Worm (Caenorhabditis elegans) whole organism, L1 larva: ENCODE measurements around the gene arl-6.

Source experiments
- C04F5.9 ChIP-seq: sonication (generic microtip); optimal IDR thresholded peaks from 2 replicates; lab custom pipeline; 2016; ENCODE audit warnings: missing genetic modification characterization, missing compliant biosample characterization
- C16A3.4 ChIP-seq: fragments of 150-350 bp; optimal IDR thresholded peaks from 2 replicates; lab custom pipeline; 2014; ENCODE audit warnings: missing biosample characterization, missing genetic modification characterization
- C34B4.2 ChIP-seq: sonication (generic microtip); optimal IDR thresholded peaks from 2 replicates; lab custom pipeline; 2017; ENCODE audit warnings: mild to moderate bottlenecking, missing genetic modification characterization, missing compliant biosample characterization
- F16B12.6 ChIP-seq: fragments of 150-350 bp; optimal IDR thresholded peaks from 2 replicates; lab custom pipeline; 2014; ENCODE audit warnings: missing biosample characterization, missing genetic modification characterization
- ama-1 ChIP-seq: fragments of 150-350 bp; optimal IDR thresholded peaks from 2 replicates; lab custom pipeline; 2014
- ceh-82 ChIP-seq, 3 experiments: fragments of 150-350 bp in 1 of 3; sonication (generic microtip) in 2 of 3; optimal IDR thresholded peaks; 2 replicates each; lab custom pipeline; 2014 to 2017; ENCODE audit warnings: missing biosample characterization in 3 of 3, missing genetic modification characterization in 3 of 3
- ces-1 ChIP-seq: fragments of 150-350 bp; optimal IDR thresholded peaks from 2 replicates; lab custom pipeline; 2014; ENCODE audit warnings: missing biosample characterization, missing genetic modification reagents, missing genetic modification characterization
- dsc-1 ChIP-seq: sonication (generic microtip); optimal IDR thresholded peaks from 2 replicates; lab custom pipeline; 2016; ENCODE audit warnings: mild to moderate bottlenecking, missing genetic modification characterization, missing compliant biosample characterization
- efl-1 ChIP-seq, 4 experiments: fragments of 150-350 bp; optimal IDR thresholded peaks in 3 of 4; peaks in 1 of 4; 1 replicate in 1 of 4; 2 replicates in 3 of 4; lab custom pipeline; 2014; ENCODE audit warnings: missing biosample characterization in 2 of 4, missing genetic modification characterization in 2 of 4, missing genetic modification reagents in 2 of 4
- egl-27 ChIP-seq, 2 experiments: fragments of 150-350 bp in 1 of 2; sonication (generic microtip); optimal IDR thresholded peaks; 3 replicates each; lab custom pipeline; 2017 to 2018; ENCODE audit warnings: missing biosample characterization in 2 of 2, missing genetic modification characterization in 2 of 2, missing genetic modification reagents in 2 of 2
- elt-2 ChIP-seq: sonication (generic microtip); optimal IDR thresholded peaks from 2 replicates; lab custom pipeline; 2016; ENCODE audit warnings: missing genetic modification characterization, mild to moderate bottlenecking, inconsistent platforms, missing compliant biosample characterization, missing genetic modification reagents
- elt-3 ChIP-seq, 6 experiments: fragments of 150-350 bp in 1 of 6; sonication (generic microtip); optimal IDR thresholded peaks; 2 replicates each; lab custom pipeline; 2017 to 2018; ENCODE audit warnings: missing biosample characterization in 6 of 6, missing genetic modification characterization in 6 of 6, inconsistent platforms in 1 of 6
- fkh-4 ChIP-seq: sonication (generic microtip); optimal IDR thresholded peaks from 2 replicates; lab custom pipeline; 2016; ENCODE audit warnings: missing compliant biosample characterization, missing genetic modification characterization, borderline replicate concordance
- fkh-8 ChIP-seq: sonication (generic microtip); optimal IDR thresholded peaks from 2 replicates; lab custom pipeline; 2016; ENCODE audit warnings: mild to moderate bottlenecking, missing genetic modification characterization, missing compliant biosample characterization
- fos-1 ChIP-seq: fragments of 150-350 bp; optimal IDR thresholded peaks from 2 replicates; lab custom pipeline; 2014; ENCODE audit warnings: missing biosample characterization, missing genetic modification characterization
- hlh-17 ChIP-seq: fragments of 200-800 bp; sonication (Bioruptor generic); optimal IDR thresholded peaks from 2 replicates; lab custom pipeline; 2018; ENCODE audit warnings: missing genetic modification characterization, mild to moderate bottlenecking, missing compliant biosample characterization, moderate library complexity, borderline replicate concordance
- hpl-2 ChIP-seq: fragments of 150-350 bp; optimal IDR thresholded peaks from 2 replicates; lab custom pipeline; 2014; ENCODE audit warnings: missing biosample characterization, missing genetic modification reagents, missing genetic modification characterization
- lin-13 ChIP-seq: fragments of 150-350 bp; optimal IDR thresholded peaks from 2 replicates; lab custom pipeline; 2014; ENCODE audit warnings: missing biosample characterization, missing genetic modification reagents, missing genetic modification characterization
- lin-15B ChIP-seq: fragments of 150-350 bp; sonication (generic microtip); optimal IDR thresholded peaks from 3 replicates; lab custom pipeline; 2014; ENCODE audit warnings: missing biosample characterization, missing genetic modification characterization
- lin-35 ChIP-seq, 2 experiments: fragments of 150-350 bp; optimal IDR thresholded peaks; 2 replicates each; lab custom pipeline; 2014; ENCODE audit warnings: missing biosample characterization in 2 of 2, missing genetic modification characterization in 2 of 2, missing genetic modification reagents in 2 of 2
- lin-39 ChIP-seq: fragments of 150-350 bp; optimal IDR thresholded peaks from 2 replicates; lab custom pipeline; 2014; ENCODE audit warnings: missing biosample characterization, missing genetic modification reagents, missing genetic modification characterization
- lir-3 ChIP-seq: sonication (generic microtip); optimal IDR thresholded peaks from 2 replicates; lab custom pipeline; 2016; ENCODE audit warnings: mild to moderate bottlenecking, missing genetic modification characterization, moderate library complexity, missing compliant biosample characterization; ENCODE audit not compliant: poor library complexity
- lsy-2 ChIP-seq, 2 experiments: fragments of 150-350 bp; optimal IDR thresholded peaks; 2 replicates each; lab custom pipeline; 2014; ENCODE audit warnings: missing biosample characterization in 2 of 2, missing genetic modification characterization in 2 of 2
- mdl-1 ChIP-seq, 2 experiments: fragments of 150-350 bp; optimal IDR thresholded peaks; 2 replicates each; lab custom pipeline; 2014 to 2017; ENCODE audit warnings: missing biosample characterization in 2 of 2, missing genetic modification characterization in 2 of 2, inconsistent platforms in 1 of 2
- mef-2 ChIP-seq: fragments of 150-350 bp; optimal IDR thresholded peaks from 2 replicates; lab custom pipeline; 2014; ENCODE audit warnings: missing biosample characterization, missing genetic modification characterization
- mep-1 ChIP-seq: fragments of 150-350 bp; optimal IDR thresholded peaks from 2 replicates; lab custom pipeline; 2014; ENCODE audit warnings: missing biosample characterization, missing genetic modification characterization
- nhr-19 ChIP-seq: fragments of 200-800 bp; sonication (Bioruptor generic); conservative IDR thresholded peaks from 2 replicates; pipeline ENCODE4 v1.3.6; 2022; ENCODE audit warnings: missing genetic modification characterization, missing compliant biosample characterization
- nhr-20 ChIP-seq: sonication (generic microtip); optimal IDR thresholded peaks from 2 replicates; lab custom pipeline; 2016; ENCODE audit warnings: mild to moderate bottlenecking, missing genetic modification characterization, missing compliant biosample characterization
- nhr-237 ChIP-seq: fragments of 150-350 bp; optimal IDR thresholded peaks from 2 replicates; lab custom pipeline; 2014; ENCODE audit warnings: missing biosample characterization, missing genetic modification characterization
- nhr-47 ChIP-seq: sonication (generic microtip); optimal IDR thresholded peaks from 2 replicates; lab custom pipeline; 2016; ENCODE audit warnings: mild to moderate bottlenecking, missing genetic modification characterization, moderate library complexity, missing compliant biosample characterization
- nhr-71 ChIP-seq: sonication (generic microtip); optimal IDR thresholded peaks from 2 replicates; lab custom pipeline; 2016; ENCODE audit warnings: mild to moderate bottlenecking, missing genetic modification characterization, moderate library complexity, missing compliant biosample characterization
- nhr-76 ChIP-seq: sonication (generic microtip); optimal IDR thresholded peaks from 2 replicates; lab custom pipeline; 2017; ENCODE audit warnings: missing biosample characterization, missing genetic modification characterization
- nhr-77 ChIP-seq: fragments of 150-350 bp; optimal IDR thresholded peaks from 2 replicates; lab custom pipeline; 2014; ENCODE audit warnings: missing biosample characterization, missing genetic modification characterization
- nhr-85 ChIP-seq: sonication (generic microtip); peaks from one replicate; lab custom pipeline; 2016; ENCODE audit warnings: missing genetic modification characterization, inconsistent platforms, missing compliant biosample characterization
- pag-3 ChIP-seq: sonication (generic microtip); optimal IDR thresholded peaks from 2 replicates; lab custom pipeline; 2017; ENCODE audit warnings: missing genetic modification characterization, mild to moderate bottlenecking, missing compliant biosample characterization, antibody characterized with exemption, borderline replicate concordance; ENCODE audit not compliant: insufficient read depth
- pax-3 ChIP-seq: fragments of 200-800 bp; sonication (Bioruptor generic); optimal IDR thresholded peaks from 2 replicates; lab custom pipeline; 2018; ENCODE audit warnings: mild to moderate bottlenecking, missing genetic modification characterization, moderate library complexity, missing compliant biosample characterization
- skn-1 ChIP-seq: fragments of 150-350 bp; optimal IDR thresholded peaks from 2 replicates; lab custom pipeline; 2014; ENCODE audit warnings: missing biosample characterization, missing genetic modification characterization
- snu-23 ChIP-seq: sonication (generic microtip); optimal IDR thresholded peaks from 2 replicates; lab custom pipeline; 2016; ENCODE audit warnings: missing genetic modification characterization, missing compliant biosample characterization
- sox-4 ChIP-seq: sonication (generic microtip); optimal IDR thresholded peaks from 2 replicates; lab custom pipeline; 2016; ENCODE audit warnings: missing genetic modification characterization, missing compliant biosample characterization
- sup-37 ChIP-seq: fragments of 200-800 bp; sonication (Bioruptor generic); optimal IDR thresholded peaks from 2 replicates; lab custom pipeline; 2018; ENCODE audit warnings: mild to moderate bottlenecking, missing genetic modification characterization, missing compliant biosample characterization
- tlp-1 ChIP-seq: fragments of 150-350 bp; optimal IDR thresholded peaks from 2 replicates; lab custom pipeline; 2014; ENCODE audit warnings: missing biosample characterization, missing genetic modification characterization
- unc-30 ChIP-seq: sonication (generic microtip); optimal IDR thresholded peaks from 2 replicates; lab custom pipeline; 2017; ENCODE audit warnings: missing biosample characterization, missing genetic modification characterization
- unc-86 ChIP-seq: sonication (generic microtip); optimal IDR thresholded peaks from 2 replicates; lab custom pipeline; 2016; ENCODE audit warnings: missing genetic modification characterization, missing compliant biosample characterization
- unc-98 ChIP-seq: fragments of 200-800 bp; sonication (Bioruptor generic); IDR thresholded peaks from 2 replicates; pipeline ENCODE4 v1.3.6; 2022; ENCODE audit warnings: missing genetic modification characterization, missing compliant biosample characterization
- vab-15 ChIP-seq: sonication (generic microtip); optimal IDR thresholded peaks from 2 replicates; lab custom pipeline; 2017; ENCODE audit warnings: missing genotype, mild to moderate bottlenecking, missing genetic modification characterization, missing compliant biosample characterization
- ztf-11 ChIP-seq, 2 experiments: sonication (generic microtip); optimal IDR thresholded peaks; 2 replicates each; lab custom pipeline; 2016 to 2017; ENCODE audit warnings: missing genetic modification characterization in 2 of 2, missing biosample characterization in 1 of 2, missing compliant biosample characterization in 1 of 2

arl-6 gene

ce11 chrIII:4814730-4815129 lies at the start of gene arl-6:
arl-6 (minus strand) TSS chrIII:4814830.
- TF ChIP-seq lin-15B (tag; lab: Kevin White, UChicago) (no peak), elt-3 (tag; optimal IDR thresholded peaks at IDR 0.05; lab: Kevin White, UChicago) (no peak), efl-1 (optimal IDR thresholded peaks at IDR 0.05; lab: Kevin White, UChicago) (no peak), efl-1 (GFP tag; optimal IDR thresholded peaks at IDR 0.05 in 1 of 2; lab: Kevin White, UChicago) (peak in 1 of 2 experiments; percentile 49), C16A3.4 (no peak)

DNA sequence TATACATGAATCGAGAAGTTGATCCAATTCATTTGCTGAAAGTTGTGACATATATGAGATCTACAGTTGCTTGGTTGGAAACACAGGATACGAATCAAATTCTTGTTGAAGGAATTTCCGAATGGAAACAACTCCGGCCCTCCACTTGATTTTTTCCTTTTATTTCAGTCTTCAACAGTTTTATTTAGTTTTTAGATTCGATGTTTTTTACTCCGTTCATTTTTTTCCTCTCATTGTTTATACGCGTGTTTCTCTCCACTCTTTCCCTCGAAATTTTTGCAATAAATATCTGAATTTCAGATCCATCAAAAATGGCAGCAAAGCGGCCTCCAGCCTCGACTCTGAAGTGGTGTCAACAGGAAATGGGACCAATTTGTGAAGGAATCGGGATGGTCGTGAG lies 48.5 kb upstream of the arl-6 start, which contains the start of gene coq-8:
Gene coq-8 (plus strand): TSS at position 301 of the 400 bp plus-strand sequence.
- TF ChIP-seq lir-3 (tag; lab: Kevin White, UChicago) (no peak), vab-15 (no peak), sox-4 (tag; lab: Kevin White, UChicago) (no peak), ces-1 (no peak), nhr-20 (tag; lab: Kevin White, UChicago) (no peak), mef-2 (tag; lab: Kevin White, UChicago) (no peak), mep-1 (tag; lab: Kevin White, UChicago) (no peak), fkh-4 (no peak), elt-2 (tag; lab: Kevin White, UChicago) (no peak), C34B4.2 (tag; lab: Kevin White, UChicago) (no peak), nhr-85 (tag; lab: Kevin White, UChicago) (no peak)

DNA sequence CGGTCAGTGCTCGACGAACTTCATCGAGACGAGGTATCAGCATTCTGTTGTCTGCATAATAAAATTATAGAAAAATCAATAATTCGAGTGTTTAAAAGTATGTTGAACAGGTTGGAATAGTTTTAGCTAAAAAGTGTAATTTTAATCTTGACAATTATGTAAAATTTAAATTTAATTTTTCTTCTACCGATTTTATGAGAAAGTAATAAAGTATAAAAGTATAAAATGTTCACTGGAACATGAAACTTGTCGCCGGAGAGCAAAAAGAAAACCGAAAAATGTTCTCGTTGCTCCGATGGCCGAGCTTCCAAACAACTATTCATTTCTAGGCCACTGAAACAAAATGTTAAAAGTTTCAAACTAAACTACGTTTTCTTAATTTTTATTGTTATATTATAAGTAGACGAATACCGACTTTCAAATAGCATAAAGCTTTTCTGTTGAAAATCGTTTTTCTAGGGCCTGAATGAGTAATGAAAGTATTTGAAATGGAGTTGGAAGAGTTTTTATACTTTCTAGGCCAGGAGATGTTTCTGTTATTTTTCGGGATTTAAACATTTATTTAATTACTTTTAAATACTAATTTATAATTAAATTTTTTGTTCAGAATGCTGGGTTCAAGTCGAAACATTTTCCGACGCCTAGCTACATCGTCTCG lies 47.2 kb upstream of the arl-6 start, which contains the start of the genes C35D10.10 and C35D10.5:
Gene C35D10.10 (minus strand): TSS at position 51 of the 658 bp plus-strand sequence.
Gene C35D10.5 (plus strand): TSS at position 608 of the 658 bp plus-strand sequence.
- no peak for TF ChIP-seq sox-4 (tag; lab: Kevin White, UChicago)
- no peak for TF ChIP-seq elt-2 (tag; lab: Kevin White, UChicago)
- no peak for TF ChIP-seq nhr-76 (tag; lab: Kevin White, UChicago)
- no peak for TF ChIP-seq egl-27 (tag; optimal IDR thresholded peaks at IDR 0.05; lab: Kevin White, UChicago)
- TF ChIP-seq mef-2 (tag; lab: Kevin White, UChicago): no peak
- peak; percentile 42 for TF ChIP-seq nhr-47
- no peak for TF ChIP-seq efl-1 (optimal IDR thresholded peaks at IDR 0.05; lab: Kevin White, UChicago)
- peak in 1 of 2 experiments; percentile 27 for TF ChIP-seq efl-1 (GFP tag; optimal IDR thresholded peaks at IDR 0.05 in 1 of 2; lab: Kevin White, UChicago)
- no peak for TF ChIP-seq nhr-77
- no peak for TF ChIP-seq unc-98
- no peak for TF ChIP-seq pax-3 (tag; lab: Kevin White, UChicago)
- TF ChIP-seq snu-23 (GFP tag; lab: Kevin White, UChicago): peak; percentile 4
- no peak for TF ChIP-seq mep-1 (tag; lab: Kevin White, UChicago)
- no peak for TF ChIP-seq nhr-85 (tag; lab: Kevin White, UChicago)
- no peak for TF ChIP-seq mdl-1 (tag; optimal IDR thresholded peaks at IDR 0.05; lab: Kevin White, UChicago)
- no peak for TF ChIP-seq C34B4.2 (tag; lab: Kevin White, UChicago)
- TF ChIP-seq lir-3 (tag; lab: Kevin White, UChicago): peak; percentile 62
- no peak for TF ChIP-seq hpl-2
- no peak for TF ChIP-seq F16B12.6 (tag; lab: Kevin White, UChicago)
- TF ChIP-seq lin-39: no peak
- TF ChIP-seq ama-1 (lab: Kevin White, UChicago): no peak
- peak in 1 of 2 experiments; percentile 39 for TF ChIP-seq ztf-11 (tag; optimal IDR thresholded peaks at IDR 0.05; lab: Kevin White, UChicago)
- TF ChIP-seq sup-37: no peak
- TF ChIP-seq lin-15B (tag; lab: Kevin White, UChicago): no peak
- TF ChIP-seq lsy-2 (tag; optimal IDR thresholded peaks at IDR 0.05; lab: Kevin White, UChicago): peak in 1 of 2 experiments; percentile 35
- TF ChIP-seq fos-1 (tag; lab: Kevin White, UChicago): no peak
- no peak for TF ChIP-seq fkh-8
- peak; percentile 7 for TF ChIP-seq dsc-1
- no peak for TF ChIP-seq lin-35 (GFP tag; optimal IDR thresholded peaks at IDR 0.05; lab: Kevin White, UChicago)
- TF ChIP-seq nhr-71: peak; percentile 34
- no peak for TF ChIP-seq nhr-19
- no peak for TF ChIP-seq skn-1 (tag; lab: Kevin White, UChicago)
- TF ChIP-seq hlh-17 (GFP tag; lab: Kevin White, UChicago): no peak
- no peak for TF ChIP-seq C16A3.4
- TF ChIP-seq nhr-237 (tag; lab: Kevin White, UChicago): no peak
- TF ChIP-seq unc-30: no peak
- no peak for TF ChIP-seq ceh-82 (tag; optimal IDR thresholded peaks at IDR 0.05; lab: Kevin White, UChicago)
- TF ChIP-seq C04F5.9 (tag; lab: Kevin White, UChicago): no peak
- no peak for TF ChIP-seq unc-86 (tag; lab: Kevin White, UChicago)
- TF ChIP-seq pag-3 (tag; lab: Kevin White, UChicago): no peak
- TF ChIP-seq lin-13 (GFP tag; lab: Kevin White, UChicago): no peak
- no peak for TF ChIP-seq tlp-1 (tag; lab: Kevin White, UChicago)
